Worm (Caenorhabditis elegans) whole organism, late embryonic: ENCODE results near the gene F16G10.14.

Experiments used
- C08G9.2 ChIP-seq: sonication (generic microtip); optimal IDR thresholded peaks from 2 replicates; lab custom pipeline; 2016; ENCODE audit warnings: mild to moderate bottlenecking, missing genetic modification characterization, moderate library complexity, missing compliant biosample characterization
- K02D7.2 ChIP-seq: sonication (generic microtip); optimal IDR thresholded peaks from 2 replicates; lab custom pipeline; 2017; ENCODE audit warnings: mild to moderate bottlenecking, missing genetic modification characterization, missing compliant biosample characterization
- K09A11.1 ChIP-seq: sonication (generic microtip); optimal IDR thresholded peaks from 2 replicates; lab custom pipeline; 2017; ENCODE audit warnings: antibody characterized with exemption, mild to moderate bottlenecking, missing genetic modification characterization, missing compliant biosample characterization; ENCODE audit not compliant: insufficient read depth
- T23F11.4 ChIP-seq: fragments of 200-800 bp; sonication (Bioruptor generic); optimal IDR thresholded peaks from 2 replicates; lab custom pipeline; 2018; ENCODE audit warnings: mild to moderate bottlenecking, missing genetic modification characterization, missing compliant biosample characterization
- ama-1 ChIP-seq: fragments of 150-350 bp; optimal IDR thresholded peaks from 2 replicates; lab custom pipeline; 2014
- ceh-14 ChIP-seq: sonication (generic microtip); optimal IDR thresholded peaks from 2 replicates; lab custom pipeline; 2016; ENCODE audit warnings: missing genotype, missing genetic modification characterization, missing compliant biosample characterization
- ceh-19 ChIP-seq: fragments of 200-800 bp; sonication (Bioruptor generic); optimal IDR thresholded peaks from 2 replicates; lab custom pipeline; 2018; ENCODE audit warnings: mild to moderate bottlenecking, missing genetic modification characterization, missing compliant biosample characterization
- ceh-22 ChIP-seq: sonication (generic microtip); optimal IDR thresholded peaks from 2 replicates; lab custom pipeline; 2017; ENCODE audit warnings: missing biosample characterization, missing genetic modification characterization
- ceh-24 ChIP-seq: sonication (generic microtip); optimal IDR thresholded peaks from 2 replicates; lab custom pipeline; 2016; ENCODE audit warnings: mild to moderate bottlenecking, missing genetic modification characterization, missing compliant biosample characterization
- ceh-30 ChIP-seq: fragments of 150-350 bp; optimal IDR thresholded peaks from 2 replicates; lab custom pipeline; 2014; ENCODE audit warnings: missing biosample characterization, missing genetic modification characterization
- ceh-31 ChIP-seq: sonication (generic microtip); optimal IDR thresholded peaks from 2 replicates; lab custom pipeline; 2016; ENCODE audit warnings: missing genetic modification characterization, missing compliant biosample characterization
- ceh-34 ChIP-seq: sonication (generic microtip); optimal IDR thresholded peaks from 2 replicates; lab custom pipeline; 2016; ENCODE audit warnings: mild to moderate bottlenecking, missing genetic modification characterization, missing compliant biosample characterization
- che-1 ChIP-seq: sonication (generic microtip); optimal IDR thresholded peaks from 2 replicates; lab custom pipeline; 2016; ENCODE audit warnings: mild to moderate bottlenecking, missing genetic modification characterization, missing compliant biosample characterization
- dmd-4 ChIP-seq: sonication (generic microtip); optimal IDR thresholded peaks from 2 replicates; lab custom pipeline; 2016; ENCODE audit warnings: borderline replicate concordance, missing genetic modification characterization, missing compliant biosample characterization
- dve-1 ChIP-seq: sonication (generic microtip); optimal IDR thresholded peaks from 2 replicates; lab custom pipeline; 2017; ENCODE audit warnings: antibody characterized with exemption, mild to moderate bottlenecking, missing genetic modification characterization, missing compliant biosample characterization
- elt-2 ChIP-seq: sonication (generic microtip); optimal IDR thresholded peaks from 2 replicates; lab custom pipeline; 2016; ENCODE audit warnings: missing genetic modification reagents, missing genetic modification characterization, missing compliant biosample characterization
- elt-4 ChIP-seq: sonication (generic microtip); optimal IDR thresholded peaks from 2 replicates; lab custom pipeline; 2016; ENCODE audit warnings: missing genetic modification characterization, missing compliant biosample characterization
- ets-4 ChIP-seq: sonication (generic microtip); optimal IDR thresholded peaks from 2 replicates; lab custom pipeline; 2016; ENCODE audit warnings: missing genetic modification characterization, missing compliant biosample characterization
- eyg-1 ChIP-seq: sonication (generic microtip); optimal IDR thresholded peaks from 2 replicates; lab custom pipeline; 2016; ENCODE audit warnings: missing genotype, missing genetic modification characterization, missing compliant biosample characterization
- fax-1 ChIP-seq: sonication (generic microtip); optimal IDR thresholded peaks from 2 replicates; lab custom pipeline; 2016; ENCODE audit warnings: missing genotype, missing genetic modification characterization, missing compliant biosample characterization
- fkh-10 ChIP-seq: fragments of 150-350 bp; optimal IDR thresholded peaks from 2 replicates; lab custom pipeline; 2014; ENCODE audit warnings: missing biosample characterization, missing genetic modification reagents, missing genetic modification characterization
- fkh-6 ChIP-seq: sonication (generic microtip); optimal IDR thresholded peaks from 2 replicates; lab custom pipeline; 2016; ENCODE audit warnings: missing genetic modification characterization, missing compliant biosample characterization
- hlh-13 ChIP-seq: fragments of 200-800 bp; sonication (Bioruptor generic); optimal IDR thresholded peaks from 2 replicates; lab custom pipeline; 2018; ENCODE audit warnings: mild to moderate bottlenecking, missing genetic modification characterization, missing compliant biosample characterization
- hlh-15 ChIP-seq: sonication (generic microtip); optimal IDR thresholded peaks from 2 replicates; lab custom pipeline; 2016; ENCODE audit warnings: missing genetic modification characterization, missing compliant biosample characterization
- hlh-8 ChIP-seq: sonication (generic microtip); optimal IDR thresholded peaks from 2 replicates; lab custom pipeline; 2016; ENCODE audit warnings: missing genotype, missing genetic modification characterization, missing compliant biosample characterization
- lim-6 ChIP-seq: sonication (generic microtip); optimal IDR thresholded peaks from 2 replicates; lab custom pipeline; 2016; ENCODE audit warnings: missing genetic modification characterization, missing compliant biosample characterization
- lin-11 ChIP-seq: fragments of 200-800 bp; sonication (Bioruptor generic); optimal IDR thresholded peaks from 2 replicates; lab custom pipeline; 2018; ENCODE audit warnings: mild to moderate bottlenecking, missing genetic modification characterization, missing compliant biosample characterization
- madf-2 ChIP-seq: sonication (generic microtip); optimal IDR thresholded peaks from 2 replicates; lab custom pipeline; 2017; ENCODE audit warnings: missing genetic modification characterization, missing compliant biosample characterization
- mec-3 ChIP-seq: sonication (generic microtip); optimal IDR thresholded peaks from 2 replicates; lab custom pipeline; 2016; ENCODE audit warnings: borderline replicate concordance, missing genetic modification characterization, missing compliant biosample characterization
- nhr-11 ChIP-seq: fragments of 150-350 bp; optimal IDR thresholded peaks from 2 replicates; lab custom pipeline; 2014; ENCODE audit warnings: missing biosample characterization, missing genetic modification characterization
- pha-2 ChIP-seq: sonication (generic microtip); optimal IDR thresholded peaks from 2 replicates; lab custom pipeline; 2017; ENCODE audit warnings: mild to moderate bottlenecking, missing genetic modification characterization, missing compliant biosample characterization
- pha-4 ChIP-seq: fragments of 150-350 bp; optimal IDR thresholded peaks from 2 replicates; lab custom pipeline; 2018; ENCODE audit warnings: missing biosample characterization, missing genetic modification reagents, missing genetic modification characterization
- rnt-1 ChIP-seq: sonication (generic microtip); optimal IDR thresholded peaks from 2 replicates; lab custom pipeline; 2016; ENCODE audit warnings: missing genetic modification characterization, missing compliant biosample characterization
- sdc-2 ChIP-seq: sonication (generic microtip); optimal IDR thresholded peaks from 2 replicates; lab custom pipeline; 2016; ENCODE audit warnings: missing genotype, missing genetic modification characterization, missing compliant biosample characterization
- sox-4 ChIP-seq: sonication (generic microtip); optimal IDR thresholded peaks from 2 replicates; lab custom pipeline; 2017; ENCODE audit warnings: mild to moderate bottlenecking, missing genetic modification characterization, inconsistent platforms, missing compliant biosample characterization
- tbx-2 ChIP-seq: sonication (generic microtip); optimal IDR thresholded peaks from 2 replicates; lab custom pipeline; 2016; ENCODE audit warnings: missing genetic modification characterization, missing compliant biosample characterization
- unc-3 ChIP-seq, 2 experiments: fragments of 200-800 bp in 1 of 2; sonication (Bioruptor generic) in 1 of 2; sonication (generic microtip) in 1 of 2; conservative IDR thresholded peaks in 1 of 2; optimal IDR thresholded peaks in 1 of 2; 2 replicates each; pipeline versions ENCODE4 v1.3.6 to Lab custom; 2016 to 2022; ENCODE audit warnings: missing compliant biosample characterization in 2 of 2, missing genetic modification characterization in 2 of 2, missing genetic modification reagents in 1 of 2
- unc-42 ChIP-seq: sonication (generic microtip); optimal IDR thresholded peaks from 2 replicates; lab custom pipeline; 2016; ENCODE audit warnings: missing genotype, missing genetic modification characterization, missing compliant biosample characterization
- unc-86 ChIP-seq: sonication (generic microtip); optimal IDR thresholded peaks from 2 replicates; lab custom pipeline; 2016; ENCODE audit warnings: missing genetic modification characterization, missing compliant biosample characterization
- zip-5 ChIP-seq: sonication (generic microtip); optimal IDR thresholded peaks from 2 replicates; lab custom pipeline; 2016; ENCODE audit warnings: missing genetic modification characterization, missing compliant biosample characterization

F16G10.14 gene

ce11 chrII:2366623-2367365, 32.0 kb downstream of the F16G10.14 start, which contains the start of the genes F43C11.12 and F16G10.5:
TSS of gene F43C11.12 (minus strand) at chrII:2366723.
TSS of gene F16G10.5 (plus strand) at chrII:2367315.
- TF ChIP-seq hlh-15 (tag; lab: Kevin White, UChicago): no peak
- no peak for TF ChIP-seq ceh-14 (tag; lab: Kevin White, UChicago)
- no peak for TF ChIP-seq rnt-1 (tag; lab: Kevin White, UChicago)
- TF ChIP-seq elt-4: no peak
- TF ChIP-seq nhr-11 (tag; lab: Kevin White, UChicago): no peak
- TF ChIP-seq madf-2 (tag; lab: Kevin White, UChicago): no peak
- TF ChIP-seq pha-4 (tag; lab: Kevin White, UChicago): no peak
- TF ChIP-seq dmd-4: no peak

ce11 chrII:2363673-2364072, 35.1 kb downstream of the F16G10.14 start, which contains the start of gene F43C11.11:
TSS of gene F43C11.11 (minus strand) at chrII:2363773.
- no peak for TF ChIP-seq ceh-31 (tag; lab: Kevin White, UChicago)
- TF ChIP-seq K09A11.1: no peak
- no peak for TF ChIP-seq ets-4 (tag; lab: Kevin White, UChicago)
- no peak for TF ChIP-seq fkh-6 (tag; lab: Kevin White, UChicago)
- no peak for TF ChIP-seq C08G9.2 (tag; lab: Kevin White, UChicago)
- TF ChIP-seq pha-2 (tag; lab: Kevin White, UChicago): no peak
- TF ChIP-seq unc-42: no peak
- no peak for TF ChIP-seq ceh-19 (GFP tag; lab: Kevin White, UChicago)
- TF ChIP-seq K02D7.2 (tag; lab: Kevin White, UChicago): no peak
- no peak for TF ChIP-seq ceh-30 (tag; lab: Kevin White, UChicago)
- no peak for TF ChIP-seq unc-3 (GFP tag; conservative IDR thresholded peaks at IDR 0.05; lab: Robert Waterston, UW)
- TF ChIP-seq unc-3 (tag; optimal IDR thresholded peaks at IDR 0.05; lab: Kevin White, UChicago): no peak
- TF ChIP-seq lin-11 (tag; lab: Kevin White, UChicago): no peak
- TF ChIP-seq elt-2 (tag; lab: Kevin White, UChicago): no peak
- no peak for TF ChIP-seq unc-86
- no peak for TF ChIP-seq hlh-13
- TF ChIP-seq dve-1 (tag; lab: Kevin White, UChicago): no peak
- no peak for TF ChIP-seq ceh-24 (tag; lab: Kevin White, UChicago)
- TF ChIP-seq mec-3 (tag; lab: Kevin White, UChicago): no peak

ce11 chrII:2359965-2360364, 38.8 kb downstream of the F16G10.14 start, which contains the start of gene F43C11.16:
TSS of gene F43C11.16 (minus strand) at chrII:2360065.
- no peak for TF ChIP-seq eyg-1
- no peak for TF ChIP-seq ets-4 (tag; lab: Kevin White, UChicago)
- TF ChIP-seq nhr-11 (tag; lab: Kevin White, UChicago): no peak
- no peak for TF ChIP-seq ceh-30 (tag; lab: Kevin White, UChicago)

- TF ChIP-seq sdc-2 (no peak), rnt-1 (tag; lab: Kevin White, UChicago) (no peak), sox-4 (no peak), ama-1 (lab: Kevin White, UChicago) (no peak)
Measured at ce11 chrII:2356795-2357194, 42.0 kb downstream of the F16G10.14 start, which contains the start of gene F43C11.1. TSS of gene F43C11.1 (plus strand) at chrII:2357095.

- TF ChIP-seq ceh-22 (tag; lab: Kevin White, UChicago): no peak
- no peak for TF ChIP-seq zip-5 (tag; lab: Kevin White, UChicago)
- no peak for TF ChIP-seq fax-1 (tag; lab: Kevin White, UChicago)
- no peak for TF ChIP-seq tbx-2 (tag; lab: Kevin White, UChicago)
- no peak for TF ChIP-seq ceh-34 (tag; lab: Kevin White, UChicago)
- no peak for TF ChIP-seq hlh-13
- TF ChIP-seq pha-2 (tag; lab: Kevin White, UChicago): no peak
- TF ChIP-seq lim-6 (tag; lab: Kevin White, UChicago): no peak
- no peak for TF ChIP-seq fkh-6 (tag; lab: Kevin White, UChicago)
- no peak for TF ChIP-seq fkh-10 (GFP tag; lab: Kevin White, UChicago)
- no peak for TF ChIP-seq T23F11.4 (GFP tag; lab: Kevin White, UChicago)
- no peak for TF ChIP-seq che-1 (tag; lab: Kevin White, UChicago)
- TF ChIP-seq hlh-8 (tag; lab: Kevin White, UChicago): no peak
Measured at ce11 chrII:2354476-2354875, 44.3 kb downstream of the F16G10.14 start, which contains the start of gene F43C11.2. TSS of gene F43C11.2 (plus strand) at chrII:2354776.
